Worm (Caenorhabditis elegans): Measurements from ENCODE around the gene Y15E3A.3.
A peak's percentile ranks its signal among the peaks of the same experiment; 100 is the strongest.

Gene Y15E3A.3

DNA sequence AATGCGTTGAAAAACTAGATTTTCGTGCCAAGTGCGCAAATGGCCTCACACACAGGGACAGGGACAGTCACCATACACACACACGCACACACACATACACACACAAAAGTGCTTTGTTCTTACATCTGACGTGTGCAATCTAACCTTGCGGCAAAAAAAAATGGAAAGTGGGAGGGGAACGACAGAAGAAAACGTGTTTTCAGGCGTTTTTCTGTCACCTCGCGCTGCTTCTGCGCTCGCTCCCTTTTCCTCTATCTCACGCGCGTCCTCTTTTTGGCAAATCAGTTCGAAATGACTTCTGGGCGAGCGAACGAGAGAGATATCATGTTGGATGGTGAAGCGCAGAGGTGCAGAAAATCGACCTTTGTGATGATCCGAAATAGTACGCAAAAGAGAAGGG, 51.5 kb downstream of the Y15E3A.3 start:
- TF ChIP-seq hlh-1 (tag; optimal IDR thresholded peaks at IDR 0.05) (no peak), mab-5 (tag; optimal IDR thresholded peaks at IDR 0.05) (no peak), drap-1 (GFP tag; optimal IDR thresholded peaks at IDR 0.05) (peak; percentile 5), sem-2 (GFP tag; optimal IDR thresholded peaks at IDR 0.05) (peak; percentile 15), snpc-4 (tag; optimal IDR thresholded peaks at IDR 0.05) (no peak), ceh-39 (tag; optimal IDR thresholded peaks at IDR 0.05) (no peak), ztf-11 (tag; optimal IDR thresholded peaks at IDR 0.05) (no peak), unc-120 (tag; optimal IDR thresholded peaks at IDR 0.05; ENCODE audit: poor library complexity, severe bottlenecking) (peak; percentile 5), nhr-12 (tag; optimal IDR thresholded peaks at IDR 0.05) (no peak), blmp-1 (tag; optimal IDR thresholded peaks at IDR 0.05) (peak; percentile 17), flh-1 (GFP tag; optimal IDR thresholded peaks at IDR 0.05) (no peak), mls-2 (tag; optimal IDR thresholded peaks at IDR 0.05) (no peak), ham-2 (GFP tag; optimal IDR thresholded peaks at IDR 0.05) (peak; percentile 31), nhr-237 (tag; optimal IDR thresholded peaks at IDR 0.05) (peak; percentile 27), elt-1 (tag; optimal IDR thresholded peaks at IDR 0.05; ENCODE audit: borderline replicate concordance, insufficient read depth) (no peak), lin-32 (GFP tag; optimal IDR thresholded peaks at IDR 0.05) (no peak), sptf-1 (tag; optimal IDR thresholded peaks at IDR 0.05) (no peak)

DNA sequence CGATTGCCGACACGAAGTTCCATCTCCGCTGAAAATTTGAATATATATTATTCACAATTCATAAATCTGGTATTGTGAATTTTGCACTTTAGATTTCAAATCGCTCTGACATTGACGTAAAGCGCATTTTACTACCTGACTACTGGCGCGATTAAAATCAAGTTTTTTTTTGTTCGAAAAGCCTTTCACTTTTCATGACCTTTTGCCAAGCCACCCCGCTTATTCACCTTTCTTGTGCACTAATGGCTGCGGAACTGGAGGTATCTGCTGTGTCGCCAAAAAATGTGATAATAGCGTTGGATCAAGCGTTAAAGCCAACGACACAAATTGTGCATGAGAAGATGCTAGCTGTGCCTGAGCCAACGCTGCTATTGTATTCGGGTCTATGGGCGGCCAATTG, 52.7 kb downstream of the Y15E3A.3 start:
- TF ChIP-seq zip-8 (tag; optimal IDR thresholded peaks at IDR 0.05) = no peak
- no peak for TF ChIP-seq ces-1 (GFP tag; optimal IDR thresholded peaks at IDR 0.05)
- TF ChIP-seq cnd-1 (tag; optimal IDR thresholded peaks at IDR 0.05) = no peak
- no peak for TF ChIP-seq flh-1 (GFP tag; optimal IDR thresholded peaks at IDR 0.05)

Measured in whole organism, mixed stage, embryonic.